Fruit fly (Drosophila melanogaster): ENCODE measurements around the gene CG2680.
A peak's percentile ranks its signal among the peaks of the same experiment; 100 is the strongest.

Gene CG2680

DNA sequence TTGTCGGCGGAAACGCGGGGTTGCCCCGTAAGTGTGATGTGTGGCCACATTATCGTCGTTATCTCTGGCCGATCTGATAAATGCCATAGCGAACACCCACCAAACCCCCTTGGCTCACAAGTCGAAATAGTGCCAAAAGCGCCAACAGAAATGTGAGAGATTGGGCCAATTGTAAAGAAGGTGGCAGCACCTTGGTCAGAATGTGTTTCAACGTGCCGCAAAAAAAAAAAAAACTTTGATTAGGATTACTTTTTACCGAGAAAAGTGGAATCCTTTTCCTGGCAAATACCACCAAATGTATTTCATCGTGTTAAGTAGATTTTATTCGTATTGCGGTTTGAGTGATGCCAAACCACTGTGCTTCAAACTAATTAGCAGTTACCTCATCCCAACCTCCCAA lies 35.8 kb upstream of the CG2680 start (continued):
- TF ChIP-seq Mad (GFP tag; optimal IDR thresholded peaks at IDR 0.05): peak; percentile 59
- no peak for TF ChIP-seq Hmx (GFP tag; optimal IDR thresholded peaks at IDR 0.05)
- peak; percentile 93 for TF ChIP-seq Ada2b (GFP tag; IDR thresholded peaks at IDR 0.05)
- peak; percentile 86 for TF ChIP-seq CG2678 (tag; optimal IDR thresholded peaks at IDR 0.05)
- no peak for TF ChIP-seq D19A (tag; optimal IDR thresholded peaks at IDR 0.05)
- no peak for TF ChIP-seq p53 (GFP tag; optimal IDR thresholded peaks at IDR 0.05)
- TF ChIP-seq rib (GFP tag; IDR thresholded peaks at IDR 0.05): peak; percentile 89
- TF ChIP-seq chif (GFP tag; optimal IDR thresholded peaks at IDR 0.05): peak; percentile 56 to 80
- TF ChIP-seq CG30403 (GFP tag; optimal IDR thresholded peaks at IDR 0.05): peak; percentile 72
- no peak for TF ChIP-seq lov (optimal IDR thresholded peaks at IDR 0.05)
- TF ChIP-seq lov (GFP tag; IDR thresholded peaks at IDR 0.05): peak; percentile 79; the same call in 2 of the 3 replicates
- TF ChIP-seq HLH54F (GFP tag; optimal IDR thresholded peaks at IDR 0.05): peak; percentile 83
- TF ChIP-seq disco-r (GFP tag; optimal IDR thresholded peaks at IDR 0.05): peak; percentile 25
- peak; percentile 84 for TF ChIP-seq gem (tag; optimal IDR thresholded peaks at IDR 0.05)
- peak; percentile 83 for TF ChIP-seq CG16779 (GFP tag; IDR thresholded peaks at IDR 0.05)
- TF ChIP-seq aop (GFP tag; IDR thresholded peaks at IDR 0.05): peak; percentile 70
- no peak for TF ChIP-seq Dll (GFP tag; IDR thresholded peaks at IDR 0.05; ENCODE audit: partially characterized antibody)
- TF ChIP-seq D19B (GFP tag; optimal IDR thresholded peaks at IDR 0.05): peak; percentile 76
- no peak for TF ChIP-seq usp (GFP tag; optimal IDR thresholded peaks at IDR 0.05)
- peak; percentile 57 for TF ChIP-seq shn (GFP tag; optimal IDR thresholded peaks at IDR 0.05)
- TF ChIP-seq insv (GFP tag; optimal IDR thresholded peaks at IDR 0.05): no peak
- TF ChIP-seq caup (GFP tag; optimal IDR thresholded peaks at IDR 0.05; ENCODE audit: severe bottlenecking): peak; percentile 83
- peak; percentile 85 for TF ChIP-seq CG31224 (GFP tag; IDR thresholded peaks at IDR 0.05)
- TF ChIP-seq mam (GFP tag; optimal IDR thresholded peaks at IDR 0.05): peak; percentile 88
- TF ChIP-seq Dfd (GFP tag; optimal IDR thresholded peaks at IDR 0.05): no peak
- peak; percentile 85 for TF ChIP-seq CHES-1-like (GFP tag; optimal IDR thresholded peaks at IDR 0.05)
- TF ChIP-seq CG3838 (GFP tag; optimal IDR thresholded peaks at IDR 0.05): no peak
- TF ChIP-seq CG1233 (GFP tag; optimal IDR thresholded peaks at IDR 0.05): peak; percentile 52
- TF ChIP-seq BEAF-32 (GFP tag; optimal IDR thresholded peaks at IDR 0.05): no peak
- no peak for TF ChIP-seq tap (tag; optimal IDR thresholded peaks at IDR 0.05)
- TF ChIP-seq CG11504 (tag; optimal IDR thresholded peaks at IDR 0.05): peak; percentile 80
- TF ChIP-seq CG1024 (GFP tag; IDR thresholded peaks at IDR 0.05): peak; percentile 37; the same call in 1 of the 2 replicates
- TF ChIP-seq gce (GFP tag; IDR thresholded peaks at IDR 0.05): peak; percentile 54; the same call in 1 of the 3 replicates
- TF ChIP-seq Ets97D (GFP tag; optimal IDR thresholded peaks at IDR 0.05): peak; percentile 52
- peak; percentile 53; the same call in 1 of the 2 replicates for TF ChIP-seq Lim3 (GFP tag; IDR thresholded peaks at IDR 0.05)
- TF ChIP-seq ash1 (GFP tag; optimal IDR thresholded peaks at IDR 0.05): no peak
- no peak for TF ChIP-seq CG17912 (GFP tag; optimal IDR thresholded peaks at IDR 0.05)
- peak; percentile 69 for TF ChIP-seq luna (GFP tag; optimal IDR thresholded peaks at IDR 0.05)
- peak; percentile 74 for TF ChIP-seq dimm (GFP tag; IDR thresholded peaks at IDR 0.05)
- TF ChIP-seq Med (GFP tag): peak; percentile 97
- no peak for TF ChIP-seq Eip74EF (GFP tag; optimal IDR thresholded peaks at IDR 0.05)
- TF ChIP-seq wor (GFP tag; IDR thresholded peaks at IDR 0.05): peak; percentile 47; the same call in 1 of the 2 replicates
- no peak for TF ChIP-seq pan (optimal IDR thresholded peaks at IDR 0.05)
- TF ChIP-seq pan (GFP tag; optimal IDR thresholded peaks at IDR 0.05 in 1 of 2, IDR thresholded peaks at IDR 0.05 in 1 of 2): peak in 1 of 2 experiments; percentile 93
- peak; percentile 74 for TF ChIP-seq CG13894 (tag; optimal IDR thresholded peaks at IDR 0.05)
- TF ChIP-seq CG17829 (tag; optimal IDR thresholded peaks at IDR 0.05): no peak
- TF ChIP-seq Poxn (GFP tag; IDR thresholded peaks at IDR 0.05): peak; percentile 72; the same call in 1 of the 2 replicates
- no peak for TF ChIP-seq Neu2 (GFP tag; optimal IDR thresholded peaks at IDR 0.05; ENCODE audit: borderline replicate concordance)
- TF ChIP-seq CG8478 (optimal IDR thresholded peaks at IDR 0.05): no peak
- TF ChIP-seq hkb (optimal IDR thresholded peaks at IDR 0.05): no peak
- peak; percentile 88 for TF ChIP-seq hkb (GFP tag; IDR thresholded peaks at IDR 0.05)
- TF ChIP-seq Camta (GFP tag; optimal IDR thresholded peaks at IDR 0.05): peak; percentile 67

All from whole organism, embryonic.